Fruit fly (Drosophila melanogaster) S2 (cell line): Measurements from ENCODE around the gene Tep2.

Source experiments
- CG8478 ChIP-seq: fragments of >200 bp; optimal IDR thresholded peaks from 2 replicates; lab custom pipeline; 2018
- CTCF ChIP-seq, 2 experiments: fragments of >200 bp; optimal IDR thresholded peaks; 2 replicates each; lab custom pipeline; 2018

Gene Tep2

dm6 chr2L:7659561-7659960, 41.8 kb downstream of the Tep2 start:
- no peak for TF ChIP-seq CG8478
- no peak for TF ChIP-seq CTCF (optimal IDR thresholded peaks at IDR 0.05; lab: Kevin White, UChicago)
